Worm (Caenorhabditis elegans) whole organism, L3 larva: Measurements from ENCODE around the gene rrc-1.

Experiments
- R02D3.7 ChIP-seq: fragments of 150-350 bp; optimal IDR thresholded peaks from 2 replicates; lab custom pipeline; 2014; ENCODE audit warnings: missing biosample characterization, missing genetic modification characterization
- ZK546.5 ChIP-seq: sonication (generic microtip); optimal IDR thresholded peaks from 2 replicates; lab custom pipeline; 2017; ENCODE audit warnings: missing biosample characterization, missing genetic modification characterization
- ama-1 ChIP-seq: fragments of 150-350 bp; optimal IDR thresholded peaks from 2 replicates; lab custom pipeline; 2018
- ceh-16 ChIP-seq: sonication (generic microtip); optimal IDR thresholded peaks from 2 replicates; lab custom pipeline; 2017; ENCODE audit warnings: missing biosample characterization, missing genetic modification characterization
- ceh-28 ChIP-seq: fragments of 150-350 bp; optimal IDR thresholded peaks from 2 replicates; lab custom pipeline; 2014; ENCODE audit warnings: missing biosample characterization, missing genetic modification reagents, missing genetic modification characterization
- ceh-82 ChIP-seq: fragments of 150-350 bp; optimal IDR thresholded peaks from 2 replicates; lab custom pipeline; 2014; ENCODE audit warnings: missing biosample characterization, missing genetic modification characterization
- ceh-9 ChIP-seq: sonication (generic microtip); optimal IDR thresholded peaks from 2 replicates; lab custom pipeline; 2018; ENCODE audit warnings: missing biosample characterization, missing genetic modification characterization
- daf-12 ChIP-seq: fragments of 150-350 bp; optimal IDR thresholded peaks from 2 replicates; lab custom pipeline; 2014; ENCODE audit warnings: missing biosample characterization, missing genetic modification reagents, missing genetic modification characterization
- egl-27 ChIP-seq: sonication (generic microtip); optimal IDR thresholded peaks from 4 replicates; lab custom pipeline; 2017; ENCODE audit warnings: missing biosample characterization, missing genetic modification reagents, missing genetic modification characterization
- egl-5 ChIP-seq: fragments of 150-350 bp; optimal IDR thresholded peaks from 2 replicates; lab custom pipeline; 2017; ENCODE audit warnings: missing biosample characterization, missing genetic modification reagents, missing genetic modification characterization, inconsistent platforms
- elt-1 ChIP-seq: fragments of 150-350 bp; optimal IDR thresholded peaks from 2 replicates; lab custom pipeline; 2014; ENCODE audit warnings: missing biosample characterization, missing genetic modification characterization
- elt-3 ChIP-seq, 3 experiments: fragments of 150-350 bp in 1 of 3; sonication (generic microtip) in 2 of 3; optimal IDR thresholded peaks; 2 replicates in 2 of 3; 4 replicates in 1 of 3; lab custom pipeline; 2014 to 2017; ENCODE audit warnings: missing biosample characterization in 3 of 3, missing genetic modification characterization in 3 of 3
- eor-1 ChIP-seq, 2 experiments: fragments of 150-350 bp; optimal IDR thresholded peaks; 2 replicates each; lab custom pipeline; 2014 to 2018; ENCODE audit warnings: missing biosample characterization in 2 of 2, missing genetic modification characterization in 2 of 2
- fkh-10 ChIP-seq: sonication (generic microtip); optimal IDR thresholded peaks from 2 replicates; lab custom pipeline; 2017; ENCODE audit warnings: missing biosample characterization, missing genetic modification reagents, missing genetic modification characterization
- fkh-2 ChIP-seq: fragments of 150-350 bp; optimal IDR thresholded peaks from 2 replicates; lab custom pipeline; 2014; ENCODE audit warnings: missing biosample characterization, missing genetic modification reagents, missing genetic modification characterization
- fos-1 ChIP-seq: fragments of 150-350 bp; optimal IDR thresholded peaks from 2 replicates; lab custom pipeline; 2014; ENCODE audit warnings: missing biosample characterization, missing genetic modification characterization
- hmg-11 ChIP-seq: sonication (generic microtip); optimal IDR thresholded peaks from 2 replicates; lab custom pipeline; 2016; ENCODE audit warnings: missing genetic modification characterization, missing compliant biosample characterization
- jun-1 ChIP-seq: fragments of 150-350 bp; optimal IDR thresholded peaks from 2 replicates; lab custom pipeline; 2014; ENCODE audit warnings: missing biosample characterization, missing genetic modification reagents, missing genetic modification characterization
- lin-15B ChIP-seq: fragments of 150-350 bp; optimal IDR thresholded peaks from 2 replicates; lab custom pipeline; 2014; ENCODE audit warnings: missing biosample characterization, missing genetic modification characterization
- lin-39 ChIP-seq: fragments of 150-350 bp; optimal IDR thresholded peaks from 2 replicates; lab custom pipeline; 2018; ENCODE audit warnings: missing biosample characterization, missing genetic modification reagents, missing genetic modification characterization
- lsy-12 ChIP-seq: sonication (generic microtip); optimal IDR thresholded peaks from 2 replicates; lab custom pipeline; 2016; ENCODE audit warnings: mild to moderate bottlenecking, missing genetic modification characterization, missing compliant biosample characterization
- mml-1 ChIP-seq: fragments of 150-350 bp; sonication (generic microtip); optimal IDR thresholded peaks from 3 replicates; lab custom pipeline; 2014; ENCODE audit warnings: missing biosample characterization, missing genetic modification characterization
- nfya-1 ChIP-seq: sonication (generic microtip); optimal IDR thresholded peaks from 2 replicates; lab custom pipeline; 2017; ENCODE audit warnings: missing genetic modification characterization, mild to moderate bottlenecking, missing compliant biosample characterization, antibody characterized with exemption, moderate library complexity; ENCODE audit not compliant: insufficient read depth
- nhr-11 ChIP-seq: fragments of 150-350 bp; optimal IDR thresholded peaks from 2 replicates; lab custom pipeline; 2014; ENCODE audit warnings: missing biosample characterization, missing genetic modification characterization
- nhr-12 ChIP-seq: fragments of 150-350 bp; optimal IDR thresholded peaks from 2 replicates; lab custom pipeline; 2014; ENCODE audit warnings: missing biosample characterization, missing genetic modification characterization
- nhr-25 ChIP-seq: sonication (generic microtip); optimal IDR thresholded peaks from 2 replicates; lab custom pipeline; 2017; ENCODE audit warnings: missing biosample characterization, missing genetic modification characterization
- nhr-43 ChIP-seq: sonication (generic microtip); optimal IDR thresholded peaks from 2 replicates; lab custom pipeline; 2016; ENCODE audit warnings: mild to moderate bottlenecking, missing genetic modification characterization, missing compliant biosample characterization; ENCODE audit not compliant: poor library complexity, severe bottlenecking
- nhr-67 ChIP-seq: fragments of 150-350 bp; optimal IDR thresholded peaks from 2 replicates; lab custom pipeline; 2014; ENCODE audit warnings: missing biosample characterization, missing genetic modification characterization
- nhr-76 ChIP-seq: fragments of 150-350 bp; sonication (generic microtip); optimal IDR thresholded peaks from 5 replicates; lab custom pipeline; 2014; ENCODE audit warnings: missing biosample characterization, missing genetic modification characterization
- nhr-77 ChIP-seq: fragments of 150-350 bp; optimal IDR thresholded peaks from 2 replicates; lab custom pipeline; 2014; ENCODE audit warnings: missing biosample characterization, missing genetic modification characterization
- pha-4 ChIP-seq: fragments of 150-350 bp; optimal IDR thresholded peaks from 2 replicates; lab custom pipeline; 2014; ENCODE audit warnings: missing biosample characterization, missing genetic modification reagents, missing genetic modification characterization
- sea-2 ChIP-seq: fragments of 150-350 bp; sonication (generic microtip); optimal IDR thresholded peaks from 4 replicates; lab custom pipeline; 2014; ENCODE audit warnings: missing biosample characterization, missing genetic modification reagents, missing genetic modification characterization
- tbx-2 ChIP-seq: sonication (generic microtip); optimal IDR thresholded peaks from 2 replicates; lab custom pipeline; 2016; ENCODE audit warnings: mild to moderate bottlenecking, missing genetic modification characterization, missing compliant biosample characterization
- ztf-11 ChIP-seq: fragments of 150-350 bp; optimal IDR thresholded peaks from 2 replicates; lab custom pipeline; 2014; ENCODE audit warnings: missing biosample characterization, missing genetic modification characterization

The rrc-1 gene

ce11 chrX:9822606-9823264 lies 8.4 kb downstream of the rrc-1 start (continued):
- TF ChIP-seq nhr-25 (tag; lab: Kevin White, UChicago) (peak; percentile 70), hmg-11 (peak; percentile 90)

- TF ChIP-seq jun-1 (tag; lab: Kevin White, UChicago) (no peak), egl-5 (tag; lab: Kevin White, UChicago) (no peak)
Observed at ce11 chrX:9822173-9822572, 8.9 kb downstream of the rrc-1 start, which contains the start of gene dpy-22. Gene dpy-22 (minus strand): TSS chrX:9822273.

- TF ChIP-seq nhr-77 (tag; lab: Kevin White, UChicago) (no peak), lin-39 (tag; lab: Kevin White, UChicago) (peak; percentile 49), jun-1 (tag; lab: Kevin White, UChicago) (no peak)
Observed at ce11 chrX:9814132-9814811, 16.8 kb downstream of the rrc-1 start.

- peak; percentile 85 for TF ChIP-seq fkh-10
- TF ChIP-seq ceh-28 (tag; lab: Kevin White, UChicago): no peak
- TF ChIP-seq egl-27 (tag; lab: Kevin White, UChicago): no peak
- no peak for TF ChIP-seq elt-3 (tag; optimal IDR thresholded peaks at IDR 0.05; lab: Kevin White, UChicago)
- no peak for TF ChIP-seq nhr-77 (tag; lab: Kevin White, UChicago)
Observed at ce11 chrX:9807377-9808048, 23.6 kb downstream of the rrc-1 start, which contains the start of gene lgc-47. Gene lgc-47 (minus strand): TSS chrX:9807662.

- TF ChIP-seq egl-27 (tag; lab: Kevin White, UChicago) (no peak), lin-15B (tag; lab: Kevin White, UChicago) (no peak), fkh-10 (peak; percentile 80)
Observed at ce11 chrX:9805426-9805825, 25.7 kb downstream of the rrc-1 start.

- TF ChIP-seq nfya-1 (no peak), nhr-12 (no peak), nhr-43 (tag; lab: Kevin White, UChicago) (no peak), nhr-76 (tag; lab: Kevin White, UChicago) (no peak), egl-27 (tag; lab: Kevin White, UChicago) (no peak), R02D3.7 (no peak), lsy-12 (no peak), nhr-77 (tag; lab: Kevin White, UChicago) (no peak), mml-1 (tag; lab: Kevin White, UChicago) (no peak), nhr-11 (tag; lab: Kevin White, UChicago) (no peak)
Observed at ce11 chrX:9804735-9805134, 26.4 kb downstream of the rrc-1 start.

ce11 chrX:9803603-9804002 lies 27.5 kb downstream of the rrc-1 start:
- no peak for TF ChIP-seq tbx-2 (tag; lab: Kevin White, UChicago)
- TF ChIP-seq nhr-67 (tag; lab: Kevin White, UChicago): no peak
- no peak for TF ChIP-seq R02D3.7
- TF ChIP-seq fkh-10: peak; percentile 91

- TF ChIP-seq ama-1 (lab: Kevin White, UChicago): no peak
- TF ChIP-seq elt-3 (tag; optimal IDR thresholded peaks at IDR 0.05; lab: Kevin White, UChicago): no peak
- TF ChIP-seq fkh-2 (tag; lab: Kevin White, UChicago): no peak
- no peak for TF ChIP-seq sea-2 (GFP tag; lab: Kevin White, UChicago)
- TF ChIP-seq ceh-9 (tag; lab: Kevin White, UChicago): no peak
- TF ChIP-seq ztf-11 (tag; lab: Kevin White, UChicago): no peak
- no peak for TF ChIP-seq pha-4
- TF ChIP-seq elt-1 (tag; lab: Kevin White, UChicago): no peak
- TF ChIP-seq fos-1 (tag; lab: Kevin White, UChicago): no peak
- no peak for TF ChIP-seq nhr-11 (tag; lab: Kevin White, UChicago)
- no peak for TF ChIP-seq daf-12 (tag; lab: Kevin White, UChicago)
- peak; percentile 83 for TF ChIP-seq lin-39 (tag; lab: Kevin White, UChicago)
- no peak for TF ChIP-seq eor-1 (tag; optimal IDR thresholded peaks at IDR 0.05; lab: Kevin White, UChicago)
- TF ChIP-seq ceh-16: no peak
- TF ChIP-seq ZK546.5 (tag; lab: Kevin White, UChicago): no peak
- TF ChIP-seq fkh-10: peak; percentile 35
- TF ChIP-seq ceh-28 (tag; lab: Kevin White, UChicago): no peak
- no peak for TF ChIP-seq mml-1 (tag; lab: Kevin White, UChicago)
- no peak for TF ChIP-seq R02D3.7
- TF ChIP-seq nhr-77 (tag; lab: Kevin White, UChicago): no peak
- no peak for TF ChIP-seq ceh-82 (tag; lab: Kevin White, UChicago)
- TF ChIP-seq hmg-11: no peak
- peak; percentile 13 for TF ChIP-seq nfya-1
- TF ChIP-seq nhr-43 (tag; lab: Kevin White, UChicago): no peak
Observed at ce11 chrX:9798530-9798929, 32.6 kb downstream of the rrc-1 start, which contains the start of gene F36G3.3. Gene F36G3.3 (plus strand): TSS chrX:9798835.
